Worm (Caenorhabditis elegans): ENCODE results near the gene gly-4.

ce11 chrV:19831588-19831987 is 63.6 kb downstream of the gly-4 start:
- TF ChIP-seq dmd-6 (GFP tag; IDR thresholded peaks at IDR 0.05) (no peak), pqm-1 (tag; optimal IDR thresholded peaks at IDR 0.05) (peak; percentile 58), nhr-76 (tag; optimal IDR thresholded peaks at IDR 0.05) (no peak), ztf-7 (tag; optimal IDR thresholded peaks at IDR 0.05) (no peak)
